Worm (Caenorhabditis elegans) whole organism, midembryonic: ENCODE measurements around the gene srz-103.

Source experiments
- T22C8.4 ChIP-seq: fragments of 200-800 bp; sonication (Bioruptor generic); IDR thresholded peaks from 2 replicates; pipeline ENCODE4 v1.3.6; 2022; ENCODE audit warnings: missing genetic modification characterization, missing compliant biosample characterization
- cog-1 ChIP-seq: sonication (generic microtip); optimal IDR thresholded peaks from 2 replicates; lab custom pipeline; 2016; ENCODE audit warnings: missing genetic modification characterization, missing compliant biosample characterization
- flt-1 ChIP-seq: fragments of 200-800 bp; sonication (Bioruptor generic); IDR thresholded peaks from 2 replicates; pipeline ENCODE4 v1.3.6; 2022; ENCODE audit warnings: missing genetic modification characterization, missing compliant biosample characterization
- klf-2 ChIP-seq: fragments of 200-800 bp; sonication (Bioruptor generic); conservative IDR thresholded peaks from 2 replicates; pipeline ENCODE4 v1.3.6; 2022; ENCODE audit warnings: missing genetic modification reagents, missing genetic modification characterization, missing compliant biosample characterization
- med-1 ChIP-seq: sonication (generic microtip); optimal IDR thresholded peaks from 2 replicates; lab custom pipeline; 2017; ENCODE audit warnings: missing genetic modification characterization, mild to moderate bottlenecking, missing compliant biosample characterization, antibody characterized with exemption, missing genetic modification reagents; ENCODE audit not compliant: insufficient read depth
- ref-1 ChIP-seq: fragments of 200-800 bp; sonication (Bioruptor generic); conservative IDR thresholded peaks from 2 replicates; pipeline ENCODE4 v1.3.6; 2022; ENCODE audit warnings: missing genetic modification reagents, missing genetic modification characterization, missing compliant biosample characterization
- tab-1 ChIP-seq: fragments of 200-800 bp; sonication (Bioruptor generic); IDR thresholded peaks from 2 replicates; pipeline ENCODE4 v1.3.6; 2022; ENCODE audit warnings: missing genetic modification characterization, missing compliant biosample characterization
- ztf-23 ChIP-seq: fragments of 200-800 bp; sonication (Bioruptor generic); IDR thresholded peaks from 2 replicates; pipeline ENCODE4 v1.3.6; 2022; ENCODE audit warnings: missing genetic modification reagents, missing genetic modification characterization, missing compliant biosample characterization
- ztf-29 ChIP-seq: fragments of 200-800 bp; sonication (Bioruptor generic); IDR thresholded peaks from 2 replicates; pipeline ENCODE4 v1.3.6; 2022; ENCODE audit warnings: missing genetic modification reagents, missing genetic modification characterization, missing compliant biosample characterization

srz-103 gene

DNA sequence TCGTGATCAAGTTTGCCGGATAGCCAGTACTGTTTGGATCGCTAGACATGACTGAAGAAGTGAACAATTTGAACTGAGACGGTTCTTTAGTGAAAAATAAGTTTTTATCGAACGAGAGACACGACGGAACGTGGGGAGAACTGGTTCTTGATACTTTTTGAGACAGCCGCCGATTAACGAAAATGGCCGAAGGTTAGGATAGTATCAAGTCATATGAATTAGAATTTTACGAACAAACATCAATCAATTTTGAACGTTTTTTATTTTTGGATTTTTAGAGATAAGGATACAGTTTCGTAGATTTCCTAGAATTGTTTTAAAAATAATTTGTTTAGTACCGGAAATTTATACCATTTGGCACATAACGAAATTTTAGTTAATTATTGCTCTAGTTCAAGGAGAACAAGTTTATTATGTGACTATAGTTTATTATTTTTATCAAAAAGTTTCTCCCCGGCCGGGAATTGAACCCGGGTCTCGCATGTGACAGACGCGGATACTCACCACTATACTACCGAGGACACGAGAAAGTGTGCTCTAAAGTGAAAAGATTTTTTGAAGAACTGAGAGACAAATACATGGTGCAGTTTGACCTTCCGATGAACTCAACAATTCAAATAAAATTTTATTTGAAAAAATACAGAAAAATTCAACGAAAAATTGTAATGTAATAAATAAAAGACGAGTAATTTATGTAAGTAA is 30.7 kb downstream of the srz-103 start, which contains the start of gene W06G6.20:
Gene W06G6.20 (minus strand): TSS at position 51 of the 702 bp plus-strand sequence.
- TF ChIP-seq tab-1 (GFP tag; lab: Robert Waterston, UW) = no peak
- TF ChIP-seq flt-1 = no peak
- TF ChIP-seq ztf-23 (GFP tag; lab: Robert Waterston, UW) = no peak

ce11 chrV:16647093-16647492 is 32.0 kb downstream of the srz-103 start, which contains the start of gene W06G6.10:
Gene W06G6.10, minus strand, starts transcription at chrV:16647193.
- TF ChIP-seq ztf-29 (GFP tag; lab: Robert Waterston, UW) (no peak), tab-1 (GFP tag; lab: Robert Waterston, UW) (no peak), cog-1 (tag; lab: Kevin White, UChicago) (no peak), klf-2 (GFP tag; lab: Robert Waterston, UW) (no peak), flt-1 (no peak), ref-1 (GFP tag; lab: Robert Waterston, UW) (no peak), ztf-23 (GFP tag; lab: Robert Waterston, UW) (no peak), med-1 (GFP tag; lab: Kevin White, UChicago) (no peak), T22C8.4 (no peak)

DNA sequence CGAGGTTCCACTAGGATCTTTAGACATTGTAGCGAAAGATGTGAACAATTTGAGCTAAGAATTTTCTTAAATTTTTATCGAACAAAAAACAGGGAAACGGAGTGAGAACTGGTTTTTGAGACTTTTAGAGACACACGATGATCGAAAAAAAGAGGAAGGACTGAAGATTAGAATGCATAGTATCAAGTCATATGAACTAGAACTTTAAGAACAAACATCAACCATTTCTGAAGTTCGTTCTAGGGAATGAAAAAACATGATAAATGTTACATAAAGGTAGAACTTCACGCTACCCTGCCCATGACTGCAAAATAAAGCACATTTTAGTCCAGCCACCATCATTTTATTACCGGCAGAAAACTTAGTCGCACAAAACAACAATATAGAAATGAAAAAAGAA is 32.8 kb downstream of the srz-103 start, which contains the start of gene W06G6.9:
Gene W06G6.9 (minus strand): TSS at position 101 of the 400 bp plus-strand sequence.
- no peak for TF ChIP-seq klf-2 (GFP tag; lab: Robert Waterston, UW)
- no peak for TF ChIP-seq ztf-29 (GFP tag; lab: Robert Waterston, UW)
- TF ChIP-seq T22C8.4 = no peak
- no peak for TF ChIP-seq ref-1 (GFP tag; lab: Robert Waterston, UW)
- no peak for TF ChIP-seq ztf-23 (GFP tag; lab: Robert Waterston, UW)
- TF ChIP-seq cog-1 (tag; lab: Kevin White, UChicago) = no peak
- no peak for TF ChIP-seq med-1 (GFP tag; lab: Kevin White, UChicago)
- no peak for TF ChIP-seq flt-1
- TF ChIP-seq tab-1 (GFP tag; lab: Robert Waterston, UW) = no peak

DNA sequence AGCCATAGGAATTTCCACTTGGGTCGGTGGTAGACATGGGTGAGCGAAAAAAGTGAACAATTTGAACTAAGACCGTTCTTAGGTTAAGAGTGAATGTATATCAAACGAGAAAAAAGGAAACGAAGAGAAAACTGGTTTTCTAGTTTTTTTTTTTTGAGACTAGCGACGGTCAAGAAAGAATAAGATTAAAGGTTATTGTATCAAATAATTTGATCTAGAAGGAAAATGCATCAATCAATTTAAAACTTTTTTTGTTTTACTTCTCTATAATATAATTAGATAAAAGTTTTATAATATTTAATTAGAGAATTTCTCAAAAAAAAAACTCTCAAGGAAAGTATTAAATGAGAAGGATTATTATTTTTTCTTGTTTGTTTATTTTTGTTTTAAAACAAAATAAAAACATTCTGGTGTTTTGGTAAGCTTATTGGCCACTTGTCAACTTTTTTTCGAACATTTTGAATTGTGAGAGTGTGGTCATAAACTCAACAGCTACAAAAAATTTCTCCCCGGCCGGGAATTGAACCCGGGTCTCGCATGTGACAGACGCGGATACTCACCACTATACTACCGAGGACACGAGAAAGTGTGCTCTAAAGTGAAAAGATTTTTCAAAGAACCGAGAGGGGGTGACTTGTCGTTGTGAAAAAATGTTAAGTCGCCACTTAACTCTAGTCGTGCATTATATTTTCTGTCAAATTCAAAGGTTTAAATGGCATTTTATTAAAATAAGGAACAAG is 33.8 kb downstream of the srz-103 start, which contains the start of gene W06G6.17:
Gene W06G6.17 (minus strand): TSS at position 51 of the 740 bp plus-strand sequence.
- no peak for TF ChIP-seq cog-1 (tag; lab: Kevin White, UChicago)
- no peak for TF ChIP-seq tab-1 (GFP tag; lab: Robert Waterston, UW)
- no peak for TF ChIP-seq med-1 (GFP tag; lab: Kevin White, UChicago)
- TF ChIP-seq T22C8.4 = no peak
- no peak for TF ChIP-seq ref-1 (GFP tag; lab: Robert Waterston, UW)
- no peak for TF ChIP-seq klf-2 (GFP tag; lab: Robert Waterston, UW)
- no peak for TF ChIP-seq flt-1
- no peak for TF ChIP-seq ztf-29 (GFP tag; lab: Robert Waterston, UW)
- TF ChIP-seq ztf-23 (GFP tag; lab: Robert Waterston, UW) = no peak

DNA sequence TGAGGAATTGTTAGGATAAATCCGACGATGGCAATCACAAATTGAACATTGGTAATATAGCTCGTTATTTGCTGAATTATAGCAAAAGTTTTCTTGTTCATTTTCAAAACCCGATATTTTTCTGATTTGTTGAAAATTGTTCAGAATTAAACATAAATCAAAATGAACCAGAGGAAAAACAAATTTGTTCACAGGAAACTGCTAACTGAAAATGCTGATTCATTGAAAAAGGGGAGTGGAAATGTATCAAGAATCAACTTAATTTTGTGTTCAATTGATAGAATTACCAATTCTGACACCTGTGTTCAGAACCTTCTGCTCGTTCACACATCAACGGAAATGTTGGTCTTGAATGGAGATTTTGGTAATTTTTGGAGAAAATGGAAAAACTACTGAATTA is 35.6 kb downstream of the srz-103 start, which contains the start of gene srw-77:
Gene srw-77 (minus strand): TSS at position 101 of the 400 bp plus-strand sequence.
- no peak for TF ChIP-seq ztf-23 (GFP tag; lab: Robert Waterston, UW)
- TF ChIP-seq cog-1 (tag; lab: Kevin White, UChicago) = no peak
- TF ChIP-seq flt-1 = no peak
- TF ChIP-seq tab-1 (GFP tag; lab: Robert Waterston, UW) = no peak
- TF ChIP-seq ztf-29 (GFP tag; lab: Robert Waterston, UW) = no peak
- TF ChIP-seq med-1 (GFP tag; lab: Kevin White, UChicago) = no peak
- TF ChIP-seq T22C8.4 = no peak
- no peak for TF ChIP-seq ref-1 (GFP tag; lab: Robert Waterston, UW)
- TF ChIP-seq klf-2 (GFP tag; lab: Robert Waterston, UW) = no peak

DNA sequence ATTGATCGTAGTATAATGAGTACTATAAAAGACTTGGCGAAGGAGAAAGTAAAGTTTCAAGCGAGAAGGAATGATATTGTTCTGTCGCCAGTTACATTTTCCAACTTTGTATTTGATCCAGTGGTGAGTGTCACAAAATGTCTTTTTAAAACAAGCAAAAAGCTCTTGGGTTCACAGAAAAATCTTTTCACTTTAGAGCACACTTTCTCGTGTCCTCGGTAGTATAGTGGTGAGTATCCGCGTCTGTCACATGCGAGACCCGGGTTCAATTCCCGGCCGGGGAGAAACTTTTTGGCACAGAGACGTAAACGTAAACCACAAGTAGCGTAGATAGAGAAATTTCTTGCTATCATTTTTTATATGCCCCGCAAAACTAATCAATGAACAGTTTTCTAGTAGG is 38.8 kb downstream of the srz-103 start:
- TF ChIP-seq T22C8.4 = no peak
- TF ChIP-seq flt-1 = no peak
- no peak for TF ChIP-seq tab-1 (GFP tag; lab: Robert Waterston, UW)
- TF ChIP-seq med-1 (GFP tag; lab: Kevin White, UChicago) = no peak
- no peak for TF ChIP-seq ztf-23 (GFP tag; lab: Robert Waterston, UW)
- no peak for TF ChIP-seq cog-1 (tag; lab: Kevin White, UChicago)
- TF ChIP-seq klf-2 (GFP tag; lab: Robert Waterston, UW) = no peak
- no peak for TF ChIP-seq ref-1 (GFP tag; lab: Robert Waterston, UW)
- TF ChIP-seq ztf-29 (GFP tag; lab: Robert Waterston, UW) = no peak

DNA sequence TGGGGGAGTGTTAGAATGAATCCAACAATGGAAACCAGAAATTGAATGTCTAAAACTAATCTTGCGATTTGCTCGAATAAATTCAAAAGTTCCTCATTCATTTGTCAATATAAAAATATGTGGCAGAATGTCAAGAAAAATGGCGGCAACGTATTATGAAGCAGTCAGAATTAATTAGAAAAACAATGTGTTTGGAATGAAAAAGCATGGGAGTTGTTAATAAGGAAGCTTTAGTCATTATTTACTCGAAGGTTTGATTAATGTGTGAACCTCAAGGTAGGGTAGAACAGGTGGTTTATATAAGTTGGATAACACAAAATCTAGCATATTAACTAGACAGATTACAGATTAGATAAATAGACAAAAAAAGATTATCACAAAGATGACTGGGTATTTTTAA is 40.9 kb downstream of the srz-103 start, which contains the start of gene srw-76:
Gene srw-76 (minus strand): TSS at position 101 of the 400 bp plus-strand sequence.
- TF ChIP-seq cog-1 (tag; lab: Kevin White, UChicago) (no peak), ztf-29 (GFP tag; lab: Robert Waterston, UW) (no peak), tab-1 (GFP tag; lab: Robert Waterston, UW) (no peak), flt-1 (no peak), ztf-23 (GFP tag; lab: Robert Waterston, UW) (no peak), ref-1 (GFP tag; lab: Robert Waterston, UW) (no peak), klf-2 (GFP tag; lab: Robert Waterston, UW) (no peak), med-1 (GFP tag; lab: Kevin White, UChicago) (no peak), T22C8.4 (no peak)

- TF ChIP-seq flt-1 (no peak), ztf-23 (GFP tag; lab: Robert Waterston, UW) (no peak), ztf-29 (GFP tag; lab: Robert Waterston, UW) (no peak), klf-2 (GFP tag; lab: Robert Waterston, UW) (no peak), med-1 (GFP tag; lab: Kevin White, UChicago) (no peak), T22C8.4 (no peak), tab-1 (GFP tag; lab: Robert Waterston, UW) (no peak), ref-1 (GFP tag; lab: Robert Waterston, UW) (no peak), cog-1 (tag; lab: Kevin White, UChicago) (no peak)
These were observed 43.2 kb downstream of the srz-103 start, which contains the start of gene mltn-11 for ce11 chrV:16635911-16636310. Gene mltn-11, plus strand, starts transcription at chrV:16636186.
